Fruit fly (Drosophila melanogaster): Measurements from ENCODE around the gene CG31517.

Gene CG31517

DNA sequence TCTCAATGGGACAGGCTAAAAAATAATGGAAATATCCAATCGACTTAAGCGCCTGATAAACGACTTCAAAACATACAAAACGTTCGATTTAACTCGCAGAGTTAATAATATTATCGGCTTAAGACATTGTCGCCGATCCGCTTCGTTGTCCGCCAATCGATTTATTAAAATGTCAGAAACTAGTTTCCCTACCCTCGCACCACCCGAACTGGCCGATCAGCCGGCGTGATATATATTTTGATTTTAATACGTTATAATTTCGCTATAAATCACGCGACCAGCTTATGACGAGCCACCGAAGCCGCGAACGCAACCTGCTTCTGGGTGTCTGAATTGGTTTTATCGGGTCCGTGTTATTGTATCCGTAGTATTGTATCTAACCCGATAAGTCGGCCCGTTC is 20.7 kb upstream of the CG31517 start (continued):
- TF ChIP-seq CG31441 (GFP tag; IDR thresholded peaks at IDR 0.05) (no peak), Hr78 (GFP tag; optimal IDR thresholded peaks at IDR 0.05) (no peak), danr (GFP tag; IDR thresholded peaks at IDR 0.05) (no peak), abd-A (tag; optimal IDR thresholded peaks at IDR 0.05) (peak; percentile 39), Ets65A (GFP tag) (peak; percentile 40), CG15269 (tag; optimal IDR thresholded peaks at IDR 0.05) (peak; percentile 14), pnt (GFP tag; optimal IDR thresholded peaks at IDR 0.05) (no peak), cwo (GFP tag; optimal IDR thresholded peaks at IDR 0.05) (no peak), CG17802 (tag; optimal IDR thresholded peaks at IDR 0.05) (no peak), HmgD (GFP tag; optimal IDR thresholded peaks at IDR 0.05) (no peak), ase (GFP tag; IDR thresholded peaks at IDR 0.05) (no peak), HLHmδ (GFP tag; optimal IDR thresholded peaks at IDR 0.05) (no peak), onecut (GFP tag; IDR thresholded peaks at IDR 0.05) (no peak), Med (GFP tag) (no peak), CG3726 (GFP tag; IDR thresholded peaks at IDR 0.05) (no peak), CG3838 (GFP tag; optimal IDR thresholded peaks at IDR 0.05) (no peak), grn (GFP tag; optimal IDR thresholded peaks at IDR 0.05) (no peak), mld (GFP tag; IDR thresholded peaks at IDR 0.05; ENCODE audit: partially characterized antibody) (no peak), CG5953 (GFP tag; IDR thresholded peaks at IDR 0.05) (no peak), tap (tag; optimal IDR thresholded peaks at IDR 0.05) (no peak), CG6654 (GFP tag; optimal IDR thresholded peaks at IDR 0.05) (no peak), slp2 (GFP tag; optimal IDR thresholded peaks at IDR 0.05) (no peak), CHES-1-like (GFP tag; optimal IDR thresholded peaks at IDR 0.05) (no peak), lab (GFP tag; optimal IDR thresholded peaks at IDR 0.05) (no peak), Lpt (GFP tag; optimal IDR thresholded peaks at IDR 0.05) (no peak)

DNA sequence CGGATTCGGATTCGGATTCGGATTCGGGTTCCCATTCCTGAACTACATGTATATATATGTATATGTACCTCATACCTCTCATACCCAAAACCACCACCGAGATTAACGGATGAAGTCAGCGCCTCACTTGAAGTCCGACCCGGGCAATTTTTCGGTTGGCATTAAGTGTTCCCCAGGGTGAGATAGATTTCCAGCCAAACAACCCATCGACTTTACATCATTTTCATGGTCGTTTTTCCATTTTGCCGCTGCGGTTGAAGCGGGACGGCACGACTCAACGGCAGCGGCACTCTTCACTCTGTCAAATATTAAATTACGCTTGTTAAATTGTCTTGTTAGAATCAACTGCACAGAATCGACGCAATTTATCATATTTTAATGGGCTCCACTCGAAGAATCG is 18.0 kb upstream of the CG31517 start:
- TF ChIP-seq Hey (tag; optimal IDR thresholded peaks at IDR 0.05) (no peak), abd-A (tag; optimal IDR thresholded peaks at IDR 0.05) (peak; percentile 65), ac (GFP tag; optimal IDR thresholded peaks at IDR 0.05) (no peak), CG8944 (GFP tag; optimal IDR thresholded peaks at IDR 0.05) (no peak), grau (tag; optimal IDR thresholded peaks at IDR 0.05) (no peak), BEAF-32 (GFP tag; optimal IDR thresholded peaks at IDR 0.05) (no peak), HmgD (GFP tag; optimal IDR thresholded peaks at IDR 0.05) (no peak), oc (tag; optimal IDR thresholded peaks at IDR 0.05) (peak; percentile 36), ATbp (GFP tag; optimal IDR thresholded peaks at IDR 0.05) (no peak), chinmo (GFP tag; IDR thresholded peaks at IDR 0.05; ENCODE audit: partially characterized antibody) (no peak), CG13894 (tag; optimal IDR thresholded peaks at IDR 0.05) (no peak), CG3407 (GFP tag; optimal IDR thresholded peaks at IDR 0.05) (no peak), CG2678 (tag; optimal IDR thresholded peaks at IDR 0.05) (no peak), Bgb (GFP tag; IDR thresholded peaks at IDR 0.05; ENCODE audit: partially characterized antibody) (no peak), gem (tag; optimal IDR thresholded peaks at IDR 0.05) (no peak), CG4360 (GFP tag; IDR thresholded peaks at IDR 0.05) (0 out of 2 replicates have a peak, but pooled peaks have one; percentile 25), insv (GFP tag; optimal IDR thresholded peaks at IDR 0.05) (peak in 1 of 2 experiments; percentile 48), run (tag; optimal IDR thresholded peaks at IDR 0.05) (peak; percentile 66), sqz (GFP tag; optimal IDR thresholded peaks at IDR 0.05) (peak; percentile 2), yki (optimal IDR thresholded peaks at IDR 0.05) (no peak), Scr (GFP tag; IDR thresholded peaks at IDR 0.05; ENCODE audit: partially characterized antibody) (no peak), CG3995 (GFP tag; optimal IDR thresholded peaks at IDR 0.05) (no peak), NfI (GFP tag; optimal IDR thresholded peaks at IDR 0.05) (no peak), HLH54F (GFP tag; optimal IDR thresholded peaks at IDR 0.05) (no peak), CG12744 (GFP tag; optimal IDR thresholded peaks at IDR 0.05) (no peak), ken (GFP tag; IDR thresholded peaks at IDR 0.05) (no peak), Kr (GFP tag; optimal IDR thresholded peaks at IDR 0.05) (no peak), Nf-YC (tag; optimal IDR thresholded peaks at IDR 0.05) (peak; percentile 87), CG7786 (GFP tag; optimal IDR thresholded peaks at IDR 0.05) (no peak)

Data from whole organism, embryonic.